Fruit fly (Drosophila melanogaster) S2 (cell line): ENCODE data around the gene CG9391.

ENCODE experiments used
- CG8478 ChIP-seq: fragments of >200 bp; optimal IDR thresholded peaks from 2 replicates; lab custom pipeline; 2018
- CTCF ChIP-seq, 2 experiments: fragments of >200 bp; optimal IDR thresholded peaks; 2 replicates each; lab custom pipeline; 2018

DNA sequence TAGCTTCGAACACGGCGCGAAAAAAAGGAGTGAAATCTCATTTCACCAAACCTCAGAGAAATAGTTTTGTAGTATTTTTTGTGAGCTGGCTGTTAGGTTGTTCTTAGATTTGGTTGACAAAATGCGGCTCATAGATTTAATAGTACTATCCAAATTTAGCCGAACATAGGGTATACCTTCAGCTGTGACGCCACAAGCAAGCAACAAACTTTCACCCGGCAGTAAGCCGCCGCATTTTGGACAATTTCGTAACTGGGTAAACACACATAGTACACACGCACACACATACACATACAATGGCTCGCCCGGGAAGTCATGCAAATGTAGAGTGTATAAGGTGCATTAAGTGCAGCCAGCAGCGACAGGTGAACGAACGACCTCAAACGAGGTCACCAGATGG is 8.9 kb downstream of the CG9391 start:
- no peak for TF ChIP-seq CG8478 (lab: Kevin White, UChicago)
- TF ChIP-seq CTCF (optimal IDR thresholded peaks at IDR 0.05; lab: Kevin White, UChicago), result no peak
